Fruit fly (Drosophila melanogaster): ENCODE results near the gene CG4116.
A peak's percentile ranks its signal among the peaks of the same experiment; 100 is the strongest.

The CG4116 gene

DNA sequence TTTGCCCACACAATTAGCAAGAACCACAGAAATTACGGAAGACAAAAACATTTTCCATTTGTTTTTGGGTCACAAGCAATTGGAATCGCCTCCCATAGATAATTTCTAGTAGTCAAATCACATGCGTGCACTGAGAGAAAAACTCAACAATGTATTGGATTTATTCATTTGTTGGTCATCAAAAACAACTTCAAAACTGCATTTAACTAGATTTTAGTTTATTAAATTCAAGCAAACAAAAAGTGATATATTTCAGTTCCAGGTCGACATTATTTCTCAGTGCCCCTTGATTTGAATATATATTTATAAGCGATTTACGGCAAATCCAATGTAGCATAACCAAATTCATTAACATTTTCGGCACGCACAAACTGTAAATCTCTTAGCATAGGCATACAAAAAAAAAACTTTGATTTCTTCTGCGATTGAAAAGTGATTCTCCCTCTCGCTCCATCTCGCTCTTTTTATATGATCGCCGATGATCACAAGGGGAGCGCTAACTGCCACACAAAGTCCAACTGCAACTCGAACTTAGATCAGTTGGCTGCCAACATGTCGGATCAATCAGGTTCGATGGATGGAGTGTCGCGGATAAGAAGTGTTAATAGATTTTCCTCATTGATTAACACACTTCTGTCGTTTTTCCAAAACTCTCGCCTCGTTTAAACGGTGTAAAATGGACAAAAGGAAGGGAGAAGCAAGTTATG, 41.7 kb downstream of the CG4116 start (continued):
- peak; percentile 66 for TF ChIP-seq az2 (GFP tag; optimal IDR thresholded peaks at IDR 0.05)
- no peak for TF ChIP-seq Lpt (GFP tag; optimal IDR thresholded peaks at IDR 0.05)
- TF ChIP-seq sens-2 (GFP tag; IDR thresholded peaks at IDR 0.05) = 0 out of 2 replicates have a peak, but pooled peaks have one; percentile 19
- TF ChIP-seq psq (GFP tag; optimal IDR thresholded peaks at IDR 0.05) = no peak
- TF ChIP-seq Chrac-16 (GFP tag; optimal IDR thresholded peaks at IDR 0.05) = peak; percentile 42
- no peak for TF ChIP-seq amos (GFP tag; IDR thresholded peaks at IDR 0.05; ENCODE audit: partially characterized antibody)
- TF ChIP-seq CG1233 (GFP tag; optimal IDR thresholded peaks at IDR 0.05) = peak; percentile 56
- peak; percentile 72 for TF ChIP-seq CoRest (tag; optimal IDR thresholded peaks at IDR 0.05)
- peak; percentile 65 to 73 for TF ChIP-seq chif (GFP tag; optimal IDR thresholded peaks at IDR 0.05)
- TF ChIP-seq CG17385 (GFP tag; optimal IDR thresholded peaks at IDR 0.05) = peak; percentile 45
- TF ChIP-seq ken (GFP tag; IDR thresholded peaks at IDR 0.05) = peak; percentile 61; the same call in 1 of the 3 replicates
- TF ChIP-seq HmgD (GFP tag; optimal IDR thresholded peaks at IDR 0.05) = no peak
- TF ChIP-seq prd (optimal IDR thresholded peaks at IDR 0.05) = no peak
- TF ChIP-seq prd (GFP tag; IDR thresholded peaks at IDR 0.05) = peak; percentile 74
- peak; percentile 34 for TF ChIP-seq zen (tag; optimal IDR thresholded peaks at IDR 0.05)
- peak; percentile 5 for TF ChIP-seq stwl (tag; optimal IDR thresholded peaks at IDR 0.05)
- peak; percentile 8 for TF ChIP-seq repo (GFP tag; optimal IDR thresholded peaks at IDR 0.05)
- no peak for TF ChIP-seq CG14860 (GFP tag; IDR thresholded peaks at IDR 0.05; ENCODE audit: partially characterized antibody)
- peak; percentile 24; the same call in 1 of the 3 replicates for TF ChIP-seq croc (GFP tag; conservative IDR thresholded peaks at IDR 0.05)
- TF ChIP-seq Gsc (GFP tag; IDR thresholded peaks at IDR 0.05) = no peak
- TF ChIP-seq CG3838 (GFP tag; optimal IDR thresholded peaks at IDR 0.05) = peak; percentile 9
- TF ChIP-seq CrebB (tag; optimal IDR thresholded peaks at IDR 0.05) = no peak
- peak; percentile 77 for TF ChIP-seq CG32532 (GFP tag; IDR thresholded peaks at IDR 0.05)
- no peak for TF ChIP-seq CG6272 (GFP tag; IDR thresholded peaks at IDR 0.05)
- TF ChIP-seq zfh2 (GFP tag; optimal IDR thresholded peaks at IDR 0.05) = peak; percentile 5
- TF ChIP-seq wor (GFP tag; IDR thresholded peaks at IDR 0.05) = no peak
- no peak for TF ChIP-seq MTF-1 (GFP tag; optimal IDR thresholded peaks at IDR 0.05; ENCODE audit: borderline replicate concordance)
- no peak for TF ChIP-seq Bdp1 (GFP tag; optimal IDR thresholded peaks at IDR 0.05)
- peak; percentile 74 for TF ChIP-seq dysf (GFP tag; IDR thresholded peaks at IDR 0.05)
- TF ChIP-seq chn (GFP tag; optimal IDR thresholded peaks at IDR 0.05) = peak; percentile 53
- peak; percentile 22 for TF ChIP-seq Nf-YB (GFP tag; optimal IDR thresholded peaks at IDR 0.05)
- TF ChIP-seq CG18011 (GFP tag; optimal IDR thresholded peaks at IDR 0.05) = no peak
- no peak for TF ChIP-seq unc-4 (GFP tag; IDR thresholded peaks at IDR 0.05; ENCODE audit: partially characterized antibody)
- TF ChIP-seq CG6254 (GFP tag; optimal IDR thresholded peaks at IDR 0.05) = peak; percentile 13
- TF ChIP-seq Poxn (GFP tag; IDR thresholded peaks at IDR 0.05) = no peak
- peak; percentile 29 for TF ChIP-seq Dek (tag; optimal IDR thresholded peaks at IDR 0.05)
- TF ChIP-seq CG6791 (GFP tag; IDR thresholded peaks at IDR 0.05; ENCODE audit: partially characterized antibody) = no peak
- TF ChIP-seq CG10366 (GFP tag; IDR thresholded peaks at IDR 0.05) = peak; percentile 44
- TF ChIP-seq Doc3 (GFP tag; IDR thresholded peaks at IDR 0.05; ENCODE audit: partially characterized antibody) = no peak
- TF ChIP-seq CG4707 (GFP tag; optimal IDR thresholded peaks at IDR 0.05) = no peak
- no peak for TF ChIP-seq Hand (GFP tag; optimal IDR thresholded peaks at IDR 0.05)
- TF ChIP-seq Asciz (GFP tag; optimal IDR thresholded peaks at IDR 0.05) = no peak
- TF ChIP-seq CG6854 (GFP tag; optimal IDR thresholded peaks at IDR 0.05) = no peak
- peak; percentile 63 for TF ChIP-seq row (GFP tag; IDR thresholded peaks at IDR 0.05)
- TF ChIP-seq sima (GFP tag; optimal IDR thresholded peaks at IDR 0.05) = no peak
- TF ChIP-seq unpg (GFP tag; optimal IDR thresholded peaks at IDR 0.05) = peak; percentile 80
- no peak for TF ChIP-seq Dll (GFP tag; IDR thresholded peaks at IDR 0.05; ENCODE audit: partially characterized antibody)
- TF ChIP-seq oc (tag; optimal IDR thresholded peaks at IDR 0.05) = peak; percentile 37
- TF ChIP-seq phol (tag; optimal IDR thresholded peaks at IDR 0.05) = peak; percentile 61
